Fruit fly (Drosophila melanogaster): ENCODE data around the gene CG7840.

CG7840 gene

dm6 chr2L:8300220-8301167, 4.9 kb upstream of the CG7840 start, which contains the start of gene Btk (continued):
- TF ChIP-seq CrebB (tag; optimal IDR thresholded peaks at IDR 0.05) (no peak), abd-A (tag; optimal IDR thresholded peaks at IDR 0.05) (no peak), rib (GFP tag; IDR thresholded peaks at IDR 0.05) (no peak), CG15514 (GFP tag; optimal IDR thresholded peaks at IDR 0.05) (peak; percentile 2), Atf3 (GFP tag; optimal IDR thresholded peaks at IDR 0.05) (no peak), Jarid2 (GFP tag; optimal IDR thresholded peaks at IDR 0.05) (peak; percentile 28), Dp (GFP tag; optimal IDR thresholded peaks at IDR 0.05) (peak; percentile 89), CG8290 (GFP tag; optimal IDR thresholded peaks at IDR 0.05) (no peak), CG8290 (tag; optimal IDR thresholded peaks at IDR 0.05) (peak in 1 of 2 experiments; percentile 22), CG3726 (GFP tag; IDR thresholded peaks at IDR 0.05) (no peak), ap (GFP tag; IDR thresholded peaks at IDR 0.05) (no peak), ATbp (GFP tag; optimal IDR thresholded peaks at IDR 0.05) (no peak), CoRest (tag; optimal IDR thresholded peaks at IDR 0.05) (peak; percentile 27), Ets65A (GFP tag) (peak; percentile 40), CG12155 (GFP tag; optimal IDR thresholded peaks at IDR 0.05) (no peak), dm (GFP tag; optimal IDR thresholded peaks at IDR 0.05) (no peak), Fer2 (tag; optimal IDR thresholded peaks at IDR 0.05) (no peak), Dll (GFP tag; IDR thresholded peaks at IDR 0.05; ENCODE audit: partially characterized antibody) (peak; percentile 53; the same call in 1 of the 4 replicates), Hsf (GFP tag; optimal IDR thresholded peaks at IDR 0.05) (no peak), CG13624 (GFP tag; optimal IDR thresholded peaks at IDR 0.05) (peak; percentile 40), Eip74EF (GFP tag; optimal IDR thresholded peaks at IDR 0.05) (no peak), dimm (GFP tag; IDR thresholded peaks at IDR 0.05) (no peak), en (GFP tag; optimal IDR thresholded peaks at IDR 0.05) (no peak), CG4424 (GFP tag; optimal IDR thresholded peaks at IDR 0.05) (no peak), zfh1 (GFP tag; IDR thresholded peaks at IDR 0.05) (no peak), Lim3 (GFP tag; IDR thresholded peaks at IDR 0.05) (no peak), B-H1 (GFP tag; IDR thresholded peaks at IDR 0.05) (no peak), BtbVII (GFP tag; optimal IDR thresholded peaks at IDR 0.05) (no peak), sr (GFP tag; IDR thresholded peaks at IDR 0.05) (no peak), br (optimal IDR thresholded peaks at IDR 0.05) (no peak), D19B (GFP tag; optimal IDR thresholded peaks at IDR 0.05) (no peak), bowl (GFP tag; IDR thresholded peaks at IDR 0.05) (no peak), nerfin-1 (tag; optimal IDR thresholded peaks at IDR 0.05) (peak; percentile 9), ttk (GFP tag; IDR thresholded peaks at IDR 0.05) (no peak), Kr (GFP tag; optimal IDR thresholded peaks at IDR 0.05) (no peak), CG17385 (GFP tag; optimal IDR thresholded peaks at IDR 0.05) (peak; percentile 0), cg (GFP tag; optimal IDR thresholded peaks at IDR 0.05) (peak; percentile 67), ewg (GFP tag; optimal IDR thresholded peaks at IDR 0.05) (peak; percentile 96), NFAT (GFP tag; IDR thresholded peaks at IDR 0.05) (no peak), CG7963 (GFP tag; IDR thresholded peaks at IDR 0.05; ENCODE audit: partially characterized antibody) (no peak), NK7.1 (GFP tag; optimal IDR thresholded peaks at IDR 0.05) (no peak), Hmr (GFP tag; optimal IDR thresholded peaks at IDR 0.05) (no peak), CG9797 (GFP tag; optimal IDR thresholded peaks at IDR 0.05) (peak; percentile 82), psq (GFP tag; optimal IDR thresholded peaks at IDR 0.05) (no peak), lmd (GFP tag; IDR thresholded peaks at IDR 0.05) (no peak), CG8281 (tag; optimal IDR thresholded peaks at IDR 0.05) (no peak), onecut (GFP tag; IDR thresholded peaks at IDR 0.05) (no peak), Neu2 (GFP tag; optimal IDR thresholded peaks at IDR 0.05; ENCODE audit: borderline replicate concordance) (no peak), CG18011 (GFP tag; optimal IDR thresholded peaks at IDR 0.05) (no peak), CG4282 (GFP tag; optimal IDR thresholded peaks at IDR 0.05) (no peak)

All from whole organism, embryonic.